Worm (Caenorhabditis elegans) whole organism, late embryonic: ENCODE measurements around the gene F20B6.4.
"Not testable (repeated sequence)": the region's sequence is repeated elsewhere in the genome, so short reads cannot be mapped to it uniquely, and the experiment has no call there.

ENCODE experiments used
- C08G9.2 ChIP-seq: sonication (generic microtip); optimal IDR thresholded peaks from 2 replicates; lab custom pipeline; 2016; ENCODE audit warnings: mild to moderate bottlenecking, missing genetic modification characterization, moderate library complexity, missing compliant biosample characterization
- C38D4.7 ChIP-seq: fragments of 200-800 bp; sonication (Bioruptor generic); optimal IDR thresholded peaks from 2 replicates; lab custom pipeline; 2018; ENCODE audit warnings: mild to moderate bottlenecking, missing genetic modification characterization, moderate library complexity, missing compliant biosample characterization
- K09A11.1 ChIP-seq: sonication (generic microtip); optimal IDR thresholded peaks from 2 replicates; lab custom pipeline; 2017; ENCODE audit warnings: antibody characterized with exemption, mild to moderate bottlenecking, missing genetic modification characterization, missing compliant biosample characterization; ENCODE audit not compliant: insufficient read depth
- ahr-1 ChIP-seq: sonication (generic microtip); optimal IDR thresholded peaks from 2 replicates; lab custom pipeline; 2016; ENCODE audit warnings: missing genetic modification characterization, missing compliant biosample characterization
- ceh-14 ChIP-seq: sonication (generic microtip); optimal IDR thresholded peaks from 2 replicates; lab custom pipeline; 2016; ENCODE audit warnings: missing genotype, missing genetic modification characterization, missing compliant biosample characterization
- ceh-18 ChIP-seq: sonication (generic microtip); optimal IDR thresholded peaks from 2 replicates; lab custom pipeline; 2016; ENCODE audit warnings: missing genetic modification characterization, missing compliant biosample characterization
- ceh-2 ChIP-seq: sonication (generic microtip); optimal IDR thresholded peaks from 2 replicates; lab custom pipeline; 2016; ENCODE audit warnings: missing genotype, missing genetic modification characterization, missing compliant biosample characterization
- ceh-22 ChIP-seq: sonication (generic microtip); optimal IDR thresholded peaks from 2 replicates; lab custom pipeline; 2017; ENCODE audit warnings: missing biosample characterization, missing genetic modification characterization
- ceh-30 ChIP-seq: fragments of 150-350 bp; optimal IDR thresholded peaks from 2 replicates; lab custom pipeline; 2014; ENCODE audit warnings: missing biosample characterization, missing genetic modification characterization
- ceh-34 ChIP-seq: sonication (generic microtip); optimal IDR thresholded peaks from 2 replicates; lab custom pipeline; 2016; ENCODE audit warnings: mild to moderate bottlenecking, missing genetic modification characterization, missing compliant biosample characterization
- ceh-45 ChIP-seq: fragments of 200-800 bp; sonication (Bioruptor generic); IDR thresholded peaks from 2 replicates; pipeline ENCODE4 v1.3.6; 2022; ENCODE audit warnings: missing genetic modification reagents, missing genetic modification characterization, missing compliant biosample characterization
- ceh-9 ChIP-seq: sonication (generic microtip); optimal IDR thresholded peaks from 2 replicates; lab custom pipeline; 2016; ENCODE audit warnings: mild to moderate bottlenecking, missing genetic modification characterization, inconsistent platforms, missing compliant biosample characterization
- elt-2 ChIP-seq: sonication (generic microtip); optimal IDR thresholded peaks from 2 replicates; lab custom pipeline; 2016; ENCODE audit warnings: missing genetic modification reagents, missing genetic modification characterization, missing compliant biosample characterization
- hlh-13 ChIP-seq: fragments of 200-800 bp; sonication (Bioruptor generic); optimal IDR thresholded peaks from 2 replicates; lab custom pipeline; 2018; ENCODE audit warnings: mild to moderate bottlenecking, missing genetic modification characterization, missing compliant biosample characterization
- hlh-15 ChIP-seq: sonication (generic microtip); optimal IDR thresholded peaks from 2 replicates; lab custom pipeline; 2016; ENCODE audit warnings: missing genetic modification characterization, missing compliant biosample characterization
- hlh-6 ChIP-seq: sonication (generic microtip); optimal IDR thresholded peaks from 2 replicates; lab custom pipeline; 2016; ENCODE audit warnings: missing genotype, missing genetic modification characterization, missing compliant biosample characterization
- hlh-8 ChIP-seq: sonication (generic microtip); optimal IDR thresholded peaks from 2 replicates; lab custom pipeline; 2016; ENCODE audit warnings: missing genotype, missing genetic modification characterization, missing compliant biosample characterization
- lim-6 ChIP-seq: sonication (generic microtip); optimal IDR thresholded peaks from 2 replicates; lab custom pipeline; 2016; ENCODE audit warnings: missing genetic modification characterization, missing compliant biosample characterization
- lin-11 ChIP-seq: fragments of 200-800 bp; sonication (Bioruptor generic); optimal IDR thresholded peaks from 2 replicates; lab custom pipeline; 2018; ENCODE audit warnings: mild to moderate bottlenecking, missing genetic modification characterization, missing compliant biosample characterization
- nfya-1 ChIP-seq: sonication (generic microtip); optimal IDR thresholded peaks from 2 replicates; lab custom pipeline; 2017; ENCODE audit warnings: missing genetic modification characterization, mild to moderate bottlenecking, missing compliant biosample characterization, antibody characterized with exemption, moderate library complexity
- nhr-11 ChIP-seq: fragments of 150-350 bp; optimal IDR thresholded peaks from 2 replicates; lab custom pipeline; 2014; ENCODE audit warnings: missing biosample characterization, missing genetic modification characterization
- nhr-232 ChIP-seq: sonication (generic microtip); optimal IDR thresholded peaks from 2 replicates; lab custom pipeline; 2016; ENCODE audit warnings: missing genetic modification characterization, missing compliant biosample characterization
- odd-2 ChIP-seq: sonication (generic microtip); optimal IDR thresholded peaks from 2 replicates; lab custom pipeline; 2017; ENCODE audit warnings: antibody characterized with exemption, mild to moderate bottlenecking, missing genetic modification characterization, missing compliant biosample characterization
- pha-4 ChIP-seq: fragments of 150-350 bp; optimal IDR thresholded peaks from 2 replicates; lab custom pipeline; 2018; ENCODE audit warnings: missing biosample characterization, missing genetic modification reagents, missing genetic modification characterization
- ref-2 ChIP-seq: sonication (generic microtip); optimal IDR thresholded peaks from 2 replicates; lab custom pipeline; 2016; ENCODE audit warnings: missing genetic modification characterization, missing compliant biosample characterization
- rnt-1 ChIP-seq: sonication (generic microtip); optimal IDR thresholded peaks from 2 replicates; lab custom pipeline; 2016; ENCODE audit warnings: missing genetic modification characterization, missing compliant biosample characterization
- sox-4 ChIP-seq: sonication (generic microtip); optimal IDR thresholded peaks from 2 replicates; lab custom pipeline; 2017; ENCODE audit warnings: mild to moderate bottlenecking, missing genetic modification characterization, inconsistent platforms, missing compliant biosample characterization
- tbx-2 ChIP-seq: sonication (generic microtip); optimal IDR thresholded peaks from 2 replicates; lab custom pipeline; 2016; ENCODE audit warnings: missing genetic modification characterization, missing compliant biosample characterization
- tbx-7 ChIP-seq: sonication (generic microtip); optimal IDR thresholded peaks from 2 replicates; lab custom pipeline; 2016; ENCODE audit warnings: missing genotype, missing genetic modification characterization, missing compliant biosample characterization
- unc-3 ChIP-seq, 2 experiments: fragments of 200-800 bp in 1 of 2; sonication (Bioruptor generic) in 1 of 2; sonication (generic microtip) in 1 of 2; conservative IDR thresholded peaks in 1 of 2; optimal IDR thresholded peaks in 1 of 2; 2 replicates each; pipeline versions ENCODE4 v1.3.6 to Lab custom; 2016 to 2022; ENCODE audit warnings: missing compliant biosample characterization in 2 of 2, missing genetic modification characterization in 2 of 2, missing genetic modification reagents in 1 of 2
- unc-42 ChIP-seq: sonication (generic microtip); optimal IDR thresholded peaks from 2 replicates; lab custom pipeline; 2016; ENCODE audit warnings: missing genotype, missing genetic modification characterization, missing compliant biosample characterization
- unc-55 ChIP-seq: sonication (generic microtip); optimal IDR thresholded peaks from 2 replicates; lab custom pipeline; 2017; ENCODE audit warnings: missing biosample characterization, missing genetic modification reagents, missing genetic modification characterization
- ztf-16 ChIP-seq: sonication (generic microtip); optimal IDR thresholded peaks from 2 replicates; lab custom pipeline; 2017; ENCODE audit warnings: missing genetic modification characterization, missing compliant biosample characterization

Gene F20B6.4

ce11 chrX:4208495-4208894 lies 12.2 kb upstream of the F20B6.4 start:
- TF ChIP-seq ceh-2 (tag; lab: Kevin White, UChicago) (no peak), pha-4 (tag; lab: Kevin White, UChicago) (no peak), lim-6 (tag; lab: Kevin White, UChicago) (no peak), ceh-34 (no peak), odd-2 (tag; lab: Kevin White, UChicago) (no peak), unc-42 (no peak), nhr-232 (tag; lab: Kevin White, UChicago) (no peak), hlh-8 (tag; lab: Kevin White, UChicago) (no peak), C38D4.7 (GFP tag; lab: Kevin White, UChicago) (no peak), ceh-9 (tag; lab: Kevin White, UChicago) (no peak), C08G9.2 (tag; lab: Kevin White, UChicago) (no peak), ceh-22 (no peak), elt-2 (tag; lab: Kevin White, UChicago) (no peak), K09A11.1 (tag; lab: Kevin White, UChicago) (no peak), ref-2 (no peak), ceh-18 (no peak), nfya-1 (no peak), unc-55 (GFP tag; lab: Kevin White, UChicago) (no peak)

- TF ChIP-seq hlh-15 (tag; lab: Kevin White, UChicago); ceh-14 (tag; lab: Kevin White, UChicago); sox-4: not testable (repeated sequence)
Measured at ce11 chrX:4207385-4207784, 11.1 kb upstream of the F20B6.4 start, which contains the start of gene F20B6.9. F20B6.9 (minus strand) TSS chrX:4207485.

- not testable (repeated sequence) for TF ChIP-seq nhr-11 (tag; lab: Kevin White, UChicago); ceh-30; hlh-6 (tag; lab: Kevin White, UChicago)
Measured at ce11 chrX:4202114-4202513, 5.8 kb upstream of the F20B6.4 start, which contains the start of gene F20B6.6. F20B6.6 (minus strand) TSS chrX:4202214.

ce11 chrX:4199829-4200228 lies 3.5 kb upstream of the F20B6.4 start, which contains the start of gene F20B6.5:
F20B6.5 (minus strand) TSS chrX:4199929.
- not testable (repeated sequence) for TF ChIP-seq ceh-22; tbx-7 (tag; lab: Kevin White, UChicago); tbx-2
- TF ChIP-seq, all 69 proteins: peak for 0; not testable (repeated sequence) for 69

ce11 chrX:4193080-4193479 lies 3.3 kb downstream of the F20B6.4 start:
- no peak for TF ChIP-seq ceh-45 (GFP tag; lab: Robert Waterston, UW)
- TF ChIP-seq ztf-16, result no peak
- TF ChIP-seq nhr-232 (tag; lab: Kevin White, UChicago), result no peak
- no peak for TF ChIP-seq K09A11.1 (tag; lab: Kevin White, UChicago)
- TF ChIP-seq elt-2 (tag; lab: Kevin White, UChicago), result no peak
- TF ChIP-seq tbx-7 (tag; lab: Kevin White, UChicago), result no peak
- no peak for TF ChIP-seq ref-2
- TF ChIP-seq lim-6 (tag; lab: Kevin White, UChicago), result no peak
- no peak for TF ChIP-seq lin-11 (tag; lab: Kevin White, UChicago)
- TF ChIP-seq ceh-9 (tag; lab: Kevin White, UChicago), result no peak
- no peak for TF ChIP-seq hlh-13
- TF ChIP-seq nfya-1, result no peak
- no peak for TF ChIP-seq unc-3 (GFP tag; conservative IDR thresholded peaks at IDR 0.05; lab: Robert Waterston, UW)
- TF ChIP-seq unc-3 (tag; optimal IDR thresholded peaks at IDR 0.05; lab: Kevin White, UChicago), result no peak
- no peak for TF ChIP-seq hlh-6 (tag; lab: Kevin White, UChicago)
- no peak for TF ChIP-seq rnt-1 (tag; lab: Kevin White, UChicago)
- TF ChIP-seq ahr-1, result no peak
- TF ChIP-seq ceh-30, result no peak
